Worm (Caenorhabditis elegans) whole organism, L3 larva: ENCODE data around the gene ZK1098.12.

Experiments
- ZK546.5 ChIP-seq: sonication (generic microtip); optimal IDR thresholded peaks from 2 replicates; lab custom pipeline; 2017; ENCODE audit warnings: missing biosample characterization, missing genetic modification characterization
- aly-2 ChIP-seq: fragments of 150-350 bp; optimal IDR thresholded peaks from 2 replicates; lab custom pipeline; 2014; ENCODE audit warnings: missing biosample characterization, missing genetic modification characterization
- ama-1 ChIP-seq: fragments of 150-350 bp; optimal IDR thresholded peaks from 2 replicates; lab custom pipeline; 2018
- ceh-16 ChIP-seq: sonication (generic microtip); optimal IDR thresholded peaks from 2 replicates; lab custom pipeline; 2017; ENCODE audit warnings: missing biosample characterization, missing genetic modification characterization
- ceh-28 ChIP-seq: fragments of 150-350 bp; optimal IDR thresholded peaks from 2 replicates; lab custom pipeline; 2014; ENCODE audit warnings: missing biosample characterization, missing genetic modification reagents, missing genetic modification characterization
- ceh-82 ChIP-seq: fragments of 150-350 bp; optimal IDR thresholded peaks from 2 replicates; lab custom pipeline; 2014; ENCODE audit warnings: missing biosample characterization, missing genetic modification characterization
- daf-12 ChIP-seq: fragments of 150-350 bp; optimal IDR thresholded peaks from 2 replicates; lab custom pipeline; 2014; ENCODE audit warnings: missing biosample characterization, missing genetic modification reagents, missing genetic modification characterization
- egl-27 ChIP-seq: sonication (generic microtip); optimal IDR thresholded peaks from 4 replicates; lab custom pipeline; 2017; ENCODE audit warnings: missing biosample characterization, missing genetic modification reagents, missing genetic modification characterization
- egl-5 ChIP-seq: fragments of 150-350 bp; optimal IDR thresholded peaks from 2 replicates; lab custom pipeline; 2017; ENCODE audit warnings: missing biosample characterization, missing genetic modification reagents, missing genetic modification characterization, inconsistent platforms
- elt-1 ChIP-seq: fragments of 150-350 bp; optimal IDR thresholded peaks from 2 replicates; lab custom pipeline; 2014; ENCODE audit warnings: missing biosample characterization, missing genetic modification characterization
- elt-2 ChIP-seq: sonication (generic microtip); optimal IDR thresholded peaks from 2 replicates; lab custom pipeline; 2016; ENCODE audit warnings: missing genetic modification reagents, mild to moderate bottlenecking, missing genetic modification characterization, missing compliant biosample characterization
- elt-3 ChIP-seq, 3 experiments: fragments of 150-350 bp in 1 of 3; sonication (generic microtip) in 2 of 3; optimal IDR thresholded peaks; 2 replicates in 2 of 3; 4 replicates in 1 of 3; lab custom pipeline; 2014 to 2017; ENCODE audit warnings: missing biosample characterization in 3 of 3, missing genetic modification characterization in 3 of 3
- eor-1 ChIP-seq, 2 experiments: fragments of 150-350 bp; optimal IDR thresholded peaks; 2 replicates each; lab custom pipeline; 2014 to 2018; ENCODE audit warnings: missing biosample characterization in 2 of 2, missing genetic modification characterization in 2 of 2
- fkh-10 ChIP-seq: sonication (generic microtip); optimal IDR thresholded peaks from 2 replicates; lab custom pipeline; 2017; ENCODE audit warnings: missing biosample characterization, missing genetic modification reagents, missing genetic modification characterization
- fkh-2 ChIP-seq: fragments of 150-350 bp; optimal IDR thresholded peaks from 2 replicates; lab custom pipeline; 2014; ENCODE audit warnings: missing biosample characterization, missing genetic modification reagents, missing genetic modification characterization
- fos-1 ChIP-seq: fragments of 150-350 bp; optimal IDR thresholded peaks from 2 replicates; lab custom pipeline; 2014; ENCODE audit warnings: missing biosample characterization, missing genetic modification characterization
- hmg-11 ChIP-seq: sonication (generic microtip); optimal IDR thresholded peaks from 2 replicates; lab custom pipeline; 2016; ENCODE audit warnings: missing genetic modification characterization, missing compliant biosample characterization
- jun-1 ChIP-seq: fragments of 150-350 bp; optimal IDR thresholded peaks from 2 replicates; lab custom pipeline; 2014; ENCODE audit warnings: missing biosample characterization, missing genetic modification reagents, missing genetic modification characterization
- lin-15B ChIP-seq: fragments of 150-350 bp; optimal IDR thresholded peaks from 2 replicates; lab custom pipeline; 2014; ENCODE audit warnings: missing biosample characterization, missing genetic modification characterization
- lin-39 ChIP-seq: fragments of 150-350 bp; optimal IDR thresholded peaks from 2 replicates; lab custom pipeline; 2018; ENCODE audit warnings: missing biosample characterization, missing genetic modification reagents, missing genetic modification characterization
- lsy-12 ChIP-seq: sonication (generic microtip); optimal IDR thresholded peaks from 2 replicates; lab custom pipeline; 2016; ENCODE audit warnings: mild to moderate bottlenecking, missing genetic modification characterization, missing compliant biosample characterization
- mml-1 ChIP-seq: fragments of 150-350 bp; sonication (generic microtip); optimal IDR thresholded peaks from 3 replicates; lab custom pipeline; 2014; ENCODE audit warnings: missing biosample characterization, missing genetic modification characterization
- nfya-1 ChIP-seq: sonication (generic microtip); optimal IDR thresholded peaks from 2 replicates; lab custom pipeline; 2017; ENCODE audit warnings: missing genetic modification characterization, mild to moderate bottlenecking, missing compliant biosample characterization, antibody characterized with exemption, moderate library complexity; ENCODE audit not compliant: insufficient read depth
- nhr-11 ChIP-seq: fragments of 150-350 bp; optimal IDR thresholded peaks from 2 replicates; lab custom pipeline; 2014; ENCODE audit warnings: missing biosample characterization, missing genetic modification characterization
- nhr-12 ChIP-seq: fragments of 150-350 bp; optimal IDR thresholded peaks from 2 replicates; lab custom pipeline; 2014; ENCODE audit warnings: missing biosample characterization, missing genetic modification characterization
- nhr-23 ChIP-seq: fragments of 150-350 bp; optimal IDR thresholded peaks from 2 replicates; lab custom pipeline; 2014; ENCODE audit warnings: missing biosample characterization, missing genetic modification reagents, missing genetic modification characterization
- nhr-237 ChIP-seq: fragments of 150-350 bp; optimal IDR thresholded peaks from 2 replicates; lab custom pipeline; 2014; ENCODE audit warnings: missing biosample characterization, missing genetic modification characterization
- nhr-28 ChIP-seq: fragments of 150-350 bp; optimal IDR thresholded peaks from 2 replicates; lab custom pipeline; 2014; ENCODE audit warnings: missing biosample characterization, missing genetic modification characterization
- nhr-67 ChIP-seq: fragments of 150-350 bp; optimal IDR thresholded peaks from 2 replicates; lab custom pipeline; 2014; ENCODE audit warnings: missing biosample characterization, missing genetic modification characterization
- nhr-77 ChIP-seq: fragments of 150-350 bp; optimal IDR thresholded peaks from 2 replicates; lab custom pipeline; 2014; ENCODE audit warnings: missing biosample characterization, missing genetic modification characterization
- pha-4 ChIP-seq: fragments of 150-350 bp; optimal IDR thresholded peaks from 2 replicates; lab custom pipeline; 2014; ENCODE audit warnings: missing biosample characterization, missing genetic modification reagents, missing genetic modification characterization
- pqm-1 ChIP-seq: fragments of 150-350 bp; optimal IDR thresholded peaks from 2 replicates; lab custom pipeline; 2017; ENCODE audit warnings: missing biosample characterization, missing genetic modification characterization, inconsistent platforms
- snpc-4 ChIP-seq: fragments of 150-350 bp; optimal IDR thresholded peaks from 2 replicates; lab custom pipeline; 2014; ENCODE audit warnings: missing biosample characterization, missing genetic modification characterization
- tbx-2 ChIP-seq: sonication (generic microtip); optimal IDR thresholded peaks from 2 replicates; lab custom pipeline; 2016; ENCODE audit warnings: mild to moderate bottlenecking, missing genetic modification characterization, missing compliant biosample characterization
- unc-39 ChIP-seq: sonication (generic microtip); optimal IDR thresholded peaks from 4 replicates; lab custom pipeline; 2017; ENCODE audit warnings: missing biosample characterization, missing genetic modification characterization
- unc-62 ChIP-seq: fragments of 150-350 bp; sonication (generic microtip); optimal IDR thresholded peaks from 4 replicates; lab custom pipeline; 2014; ENCODE audit warnings: missing biosample characterization, missing genetic modification reagents, missing genetic modification characterization
- zag-1 ChIP-seq: fragments of 150-350 bp; optimal IDR thresholded peaks from 2 replicates; lab custom pipeline; 2014; ENCODE audit warnings: missing biosample characterization, missing genetic modification characterization
- ztf-4 ChIP-seq: fragments of 150-350 bp; optimal IDR thresholded peaks from 2 replicates; lab custom pipeline; 2014; ENCODE audit warnings: missing biosample characterization, missing genetic modification characterization

ZK1098.12 gene

ce11 chrIII:9538655-9539155 lies 6.2 kb upstream of the ZK1098.12 start, which contains the start of gene ZK1098.3:
Gene ZK1098.3 (minus strand): TSS chrIII:9538705.
- no peak for TF ChIP-seq lsy-12 (tag; lab: Kevin White, UChicago)
- peak; percentile 67 for TF ChIP-seq pha-4 (tag; lab: Kevin White, UChicago)
- TF ChIP-seq ceh-28 (tag; lab: Kevin White, UChicago) = peak; percentile 63
- peak; percentile 44 for TF ChIP-seq nfya-1 (tag; lab: Kevin White, UChicago)
- TF ChIP-seq fos-1 = no peak
- TF ChIP-seq, all 47 proteins: peak for 3

ce11 chrIII:9542280-9542679 lies 2.6 kb upstream of the ZK1098.12 start, which contains the start of gene mut-7:
Gene mut-7 (minus strand): TSS chrIII:9542380.
- no peak for TF ChIP-seq nhr-12 (tag; lab: Kevin White, UChicago)
- no peak for TF ChIP-seq lin-15B (tag; lab: Kevin White, UChicago)
- TF ChIP-seq nhr-77 (tag; lab: Kevin White, UChicago) = no peak
- no peak for TF ChIP-seq tbx-2 (tag; lab: Kevin White, UChicago)
- no peak for TF ChIP-seq fkh-2 (tag; lab: Kevin White, UChicago)
- no peak for TF ChIP-seq eor-1 (tag; optimal IDR thresholded peaks at IDR 0.05; lab: Kevin White, UChicago)
- TF ChIP-seq jun-1 (tag; lab: Kevin White, UChicago) = no peak
- TF ChIP-seq nhr-237 = no peak
- no peak for TF ChIP-seq elt-3 (tag; optimal IDR thresholded peaks at IDR 0.05; lab: Kevin White, UChicago)
- no peak for TF ChIP-seq ztf-4 (tag; lab: Kevin White, UChicago)
- no peak for TF ChIP-seq ceh-82 (tag; lab: Kevin White, UChicago)
- no peak for TF ChIP-seq mml-1 (tag; lab: Kevin White, UChicago)
- no peak for TF ChIP-seq fos-1
- TF ChIP-seq elt-1 (tag; lab: Kevin White, UChicago) = no peak
- TF ChIP-seq pqm-1 (tag; lab: Kevin White, UChicago) = no peak
- TF ChIP-seq zag-1 (tag; lab: Kevin White, UChicago) = no peak

ce11 chrIII:9542816-9543215 lies 2.1 kb upstream of the ZK1098.12 start, which contains the start of gene eif-2Balpha:
Gene eif-2Balpha (plus strand): TSS chrIII:9543119.
- TF ChIP-seq elt-2 (tag; lab: Kevin White, UChicago) = peak; percentile 9
- no peak for TF ChIP-seq fkh-2 (tag; lab: Kevin White, UChicago)
- no peak for TF ChIP-seq nhr-12 (tag; lab: Kevin White, UChicago)
- no peak for TF ChIP-seq ceh-16 (tag; lab: Kevin White, UChicago)
- no peak for TF ChIP-seq elt-1 (tag; lab: Kevin White, UChicago)
- peak; percentile 6 for TF ChIP-seq hmg-11 (tag; lab: Kevin White, UChicago)
- TF ChIP-seq daf-12 = no peak
- peak; percentile 32 for TF ChIP-seq nfya-1 (tag; lab: Kevin White, UChicago)
- no peak for TF ChIP-seq ztf-4 (tag; lab: Kevin White, UChicago)
- peak; percentile 8 for TF ChIP-seq snpc-4 (tag; lab: Kevin White, UChicago)
- TF ChIP-seq eor-1 (tag; optimal IDR thresholded peaks at IDR 0.05; lab: Kevin White, UChicago) = no peak
- TF ChIP-seq lin-15B (tag; lab: Kevin White, UChicago) = peak; percentile 58
- peak; percentile 26 for TF ChIP-seq nhr-23
- peak; percentile 86 for TF ChIP-seq pha-4 (tag; lab: Kevin White, UChicago)
- TF ChIP-seq pqm-1 (tag; lab: Kevin White, UChicago) = no peak
- TF ChIP-seq, all 47 proteins: peak for 7

- TF ChIP-seq fkh-2 (tag; lab: Kevin White, UChicago) (no peak), egl-5 (tag; lab: Kevin White, UChicago) (no peak), elt-2 (tag; lab: Kevin White, UChicago) (no peak), elt-1 (tag; lab: Kevin White, UChicago) (no peak)
Observed at ce11 chrIII:9544125-9544524, 795 bp upstream of the ZK1098.12 start, which contains the start of gene ZK1098.9. Gene ZK1098.9 (plus strand): TSS chrIII:9544425.

ce11 chrIII:9546016-9546659 lies 1.2 kb downstream of the ZK1098.12 start, which contains the start of gene unc-16:
Gene unc-16 (plus strand): TSS chrIII:9546258.
- TF ChIP-seq daf-12 = no peak
- no peak for TF ChIP-seq egl-27 (tag; lab: Kevin White, UChicago)
- TF ChIP-seq lsy-12 (tag; lab: Kevin White, UChicago) = peak; percentile 85
- peak; percentile 19 for TF ChIP-seq ceh-82 (tag; lab: Kevin White, UChicago)
- peak; percentile 90 for TF ChIP-seq hmg-11 (tag; lab: Kevin White, UChicago)
- peak; percentile 85 for TF ChIP-seq lin-39
- no peak for TF ChIP-seq ceh-16 (tag; lab: Kevin White, UChicago)
- peak; percentile 27 for TF ChIP-seq jun-1 (tag; lab: Kevin White, UChicago)
- TF ChIP-seq mml-1 (tag; lab: Kevin White, UChicago) = peak; percentile 87
- TF ChIP-seq fkh-10 (GFP tag; lab: Kevin White, UChicago) = peak; percentile 44
- TF ChIP-seq nhr-11 (tag; lab: Kevin White, UChicago) = no peak
- peak; percentile 88 for TF ChIP-seq egl-5 (tag; lab: Kevin White, UChicago)
- peak; percentile 90 for TF ChIP-seq ceh-28 (tag; lab: Kevin White, UChicago)
- TF ChIP-seq zag-1 (tag; lab: Kevin White, UChicago) = no peak
- no peak for TF ChIP-seq elt-3 (tag; optimal IDR thresholded peaks at IDR 0.05; lab: Kevin White, UChicago)
- peak; percentile 63 for TF ChIP-seq nhr-23
- TF ChIP-seq nhr-67 (tag; lab: Kevin White, UChicago) = no peak
- peak; percentile 70 for TF ChIP-seq unc-62 (GFP tag; lab: Kevin White, UChicago)
- peak; percentile 97 for TF ChIP-seq pha-4 (tag; lab: Kevin White, UChicago)
- no peak for TF ChIP-seq ZK546.5 (tag; lab: Kevin White, UChicago)
- TF ChIP-seq ama-1 (lab: Kevin White, UChicago) = peak; percentile 58
- no peak for TF ChIP-seq unc-39 (tag; lab: Kevin White, UChicago)
- TF ChIP-seq eor-1 (tag; optimal IDR thresholded peaks at IDR 0.05; lab: Kevin White, UChicago) = peak in 1 of 2 experiments; percentile 13
- no peak for TF ChIP-seq nhr-12 (tag; lab: Kevin White, UChicago)
- no peak for TF ChIP-seq nhr-28
- TF ChIP-seq aly-2 (tag; lab: Kevin White, UChicago) = no peak
